Worm (Caenorhabditis elegans) whole organism, L2 larva: Measurements from ENCODE around the gene dop-6.
"Not testable (repeated sequence)": the region's sequence is repeated elsewhere in the genome, so short reads cannot be mapped to it uniquely, and the experiment has no call there.

Experiments used
- C34F6.9 ChIP-seq: fragments of 150-350 bp; optimal IDR thresholded peaks from 2 replicates; lab custom pipeline; 2014; ENCODE audit warnings: missing biosample characterization, missing genetic modification characterization
- F13H6.1 ChIP-seq: sonication (generic microtip); optimal IDR thresholded peaks from 2 replicates; lab custom pipeline; 2016; ENCODE audit warnings: missing genetic modification characterization, missing compliant biosample characterization
- Y55F3AM.14 ChIP-seq: fragments of 200-800 bp; sonication (Bioruptor generic); optimal IDR thresholded peaks from 2 replicates; lab custom pipeline; 2018; ENCODE audit warnings: mild to moderate bottlenecking, missing genetic modification characterization, missing compliant biosample characterization
- ZK546.5 ChIP-seq: sonication (generic microtip); optimal IDR thresholded peaks from 2 replicates; lab custom pipeline; 2017; ENCODE audit warnings: missing biosample characterization, missing genetic modification characterization
- alr-1 ChIP-seq: fragments of 150-350 bp; optimal IDR thresholded peaks from 2 replicates; lab custom pipeline; 2014; ENCODE audit warnings: missing biosample characterization, missing genetic modification characterization
- aly-2 ChIP-seq: fragments of 150-350 bp; optimal IDR thresholded peaks from 2 replicates; lab custom pipeline; 2014; ENCODE audit warnings: missing biosample characterization, missing genetic modification characterization
- ama-1 ChIP-seq: fragments of 150-350 bp; optimal IDR thresholded peaks from 2 replicates; lab custom pipeline; 2018; ENCODE audit warnings: inconsistent platforms
- crh-2 ChIP-seq: sonication (generic microtip); optimal IDR thresholded peaks from 2 replicates; lab custom pipeline; 2017; ENCODE audit warnings: missing biosample characterization, missing genetic modification characterization
- dmd-4 ChIP-seq: sonication (generic microtip); optimal IDR thresholded peaks from 2 replicates; lab custom pipeline; 2017; ENCODE audit warnings: missing biosample characterization, missing genetic modification characterization
- egl-27 ChIP-seq: sonication (generic microtip); optimal IDR thresholded peaks from 3 replicates; lab custom pipeline; 2017; ENCODE audit warnings: missing biosample characterization, missing genetic modification reagents, missing genetic modification characterization
- elt-1 ChIP-seq: fragments of 150-350 bp; optimal IDR thresholded peaks from 2 replicates; lab custom pipeline; 2014; ENCODE audit warnings: missing biosample characterization, missing genetic modification characterization
- gmeb-1 ChIP-seq: fragments of 150-350 bp; optimal IDR thresholded peaks from 2 replicates; lab custom pipeline; 2014; ENCODE audit warnings: missing biosample characterization, missing genetic modification characterization
- lin-13 ChIP-seq: fragments of 150-350 bp; optimal IDR thresholded peaks from 2 replicates; lab custom pipeline; 2014; ENCODE audit warnings: missing biosample characterization, missing genetic modification reagents, missing genetic modification characterization
- lin-39 ChIP-seq: fragments of 150-350 bp; optimal IDR thresholded peaks from 2 replicates; lab custom pipeline; 2014; ENCODE audit warnings: missing biosample characterization, missing genetic modification reagents, missing genetic modification characterization
- lsy-2 ChIP-seq, 2 experiments: fragments of 150-350 bp in 1 of 2; sonication (generic microtip) in 1 of 2; optimal IDR thresholded peaks; 2 replicates each; lab custom pipeline; 2014 to 2017; ENCODE audit warnings: missing biosample characterization in 2 of 2, missing genetic modification characterization in 2 of 2
- mab-5 ChIP-seq: fragments of 150-350 bp; optimal IDR thresholded peaks from 2 replicates; lab custom pipeline; 2014; ENCODE audit warnings: missing biosample characterization, missing genetic modification characterization
- mbf-1 ChIP-seq: sonication (generic microtip); optimal IDR thresholded peaks from 2 replicates; lab custom pipeline; 2017; ENCODE audit warnings: missing biosample characterization, missing genetic modification characterization
- nhr-10 ChIP-seq: sonication (generic microtip); optimal IDR thresholded peaks from 2 replicates; lab custom pipeline; 2017; ENCODE audit warnings: missing biosample characterization, missing genetic modification characterization
- nhr-12 ChIP-seq: fragments of 150-350 bp; optimal IDR thresholded peaks from 2 replicates; lab custom pipeline; 2014; ENCODE audit warnings: missing biosample characterization, missing genetic modification characterization
- nhr-129 ChIP-seq: fragments of 150-350 bp; optimal IDR thresholded peaks from 2 replicates; lab custom pipeline; 2014; ENCODE audit warnings: missing biosample characterization, missing genetic modification characterization
- nhr-21 ChIP-seq: fragments of 150-350 bp; optimal IDR thresholded peaks from 2 replicates; lab custom pipeline; 2014; ENCODE audit warnings: missing biosample characterization, missing genetic modification characterization
- nhr-25 ChIP-seq: fragments of 150-350 bp; sonication (generic microtip); optimal IDR thresholded peaks from 3 replicates; lab custom pipeline; 2014; ENCODE audit warnings: missing biosample characterization, missing genetic modification characterization
- nhr-6 ChIP-seq: fragments of 150-350 bp; optimal IDR thresholded peaks from 2 replicates; lab custom pipeline; 2014; ENCODE audit warnings: missing biosample characterization, missing genetic modification characterization
- nhr-77 ChIP-seq: fragments of 150-350 bp; optimal IDR thresholded peaks from 2 replicates; lab custom pipeline; 2014; ENCODE audit warnings: missing biosample characterization, missing genetic modification characterization
- sem-4 ChIP-seq: fragments of 150-350 bp; optimal IDR thresholded peaks from 2 replicates; lab custom pipeline; 2014; ENCODE audit warnings: missing biosample characterization, missing genetic modification reagents, missing genetic modification characterization
- skn-1 ChIP-seq: sonication (generic microtip); optimal IDR thresholded peaks from 2 replicates; lab custom pipeline; 2017; ENCODE audit warnings: missing biosample characterization, missing genetic modification characterization
- sma-3 ChIP-seq: sonication (generic microtip); optimal IDR thresholded peaks from 2 replicates; lab custom pipeline; 2016; ENCODE audit warnings: missing genetic modification reagents, missing genetic modification characterization, missing compliant biosample characterization
- sma-9 ChIP-seq, 2 experiments: fragments of 150-350 bp in 1 of 2; sonication (generic microtip) in 1 of 2; optimal IDR thresholded peaks; 2 replicates each; lab custom pipeline; 2014 to 2016; ENCODE audit warnings: missing genetic modification characterization in 2 of 2, mild to moderate bottlenecking in 1 of 2, missing biosample characterization in 1 of 2, missing compliant biosample characterization in 1 of 2, missing genetic modification reagents in 1 of 2, moderate library complexity in 1 of 2
- snpc-4 ChIP-seq: fragments of 150-350 bp; optimal IDR thresholded peaks from 2 replicates; lab custom pipeline; 2014; ENCODE audit warnings: missing biosample characterization, missing genetic modification characterization
- unc-62 ChIP-seq: fragments of 150-350 bp; optimal IDR thresholded peaks from 2 replicates; lab custom pipeline; 2014; ENCODE audit warnings: missing biosample characterization, missing genetic modification reagents, missing genetic modification characterization
- ztf-1 ChIP-seq: fragments of 200-800 bp; sonication (Bioruptor generic); conservative IDR thresholded peaks from 2 replicates; pipeline ENCODE4 v1.3.6; 2022; ENCODE audit warnings: missing genetic modification characterization, missing compliant biosample characterization

Gene dop-6

ce11 chrX:4314939-4315338, 5.7 kb upstream of the dop-6 start:
- TF ChIP-seq nhr-21 (tag; lab: Kevin White, UChicago), result no peak
- TF ChIP-seq sem-4 (tag; lab: Kevin White, UChicago), result peak; percentile 5
- no peak for TF ChIP-seq nhr-129
- TF ChIP-seq, all 48 proteins: peak for 1

- TF ChIP-seq sma-9 (GFP tag; optimal IDR thresholded peaks at IDR 0.05; lab: Kevin White, UChicago), result peak; percentile 20
- TF ChIP-seq sma-9 (tag; optimal IDR thresholded peaks at IDR 0.05; lab: Kevin White, UChicago), result no peak
- TF ChIP-seq nhr-25 (tag; lab: Kevin White, UChicago), result no peak
- no peak for TF ChIP-seq lin-39 (tag; lab: Kevin White, UChicago)
- no peak for TF ChIP-seq alr-1 (tag; lab: Kevin White, UChicago)
- no peak for TF ChIP-seq unc-62 (GFP tag; lab: Kevin White, UChicago)
- no peak for TF ChIP-seq nhr-10
- no peak for TF ChIP-seq C34F6.9 (tag; lab: Kevin White, UChicago)
- no peak for TF ChIP-seq nhr-21 (tag; lab: Kevin White, UChicago)
These were observed 3.6 kb upstream of the dop-6 start for ce11 chrX:4317095-4317494.

- TF ChIP-seq lin-39 (tag; lab: Kevin White, UChicago) (no peak), nhr-25 (tag; lab: Kevin White, UChicago) (no peak), gmeb-1 (tag; lab: Kevin White, UChicago) (no peak), nhr-12 (no peak), skn-1 (tag; lab: Kevin White, UChicago) (no peak), F13H6.1 (no peak), nhr-10 (no peak), lsy-2 (tag; optimal IDR thresholded peaks at IDR 0.05; lab: Kevin White, UChicago) (no peak), nhr-129 (no peak), ztf-1 (GFP tag; lab: Robert Waterston, UW) (no peak), nhr-6 (tag; lab: Kevin White, UChicago) (no peak), snpc-4 (tag; lab: Kevin White, UChicago) (no peak), elt-1 (tag; lab: Kevin White, UChicago) (no peak)
These were observed 2.3 kb downstream of the dop-6 start for ce11 chrX:4322847-4323455.

- TF ChIP-seq dmd-4 (tag; lab: Kevin White, UChicago), result no peak
- TF ChIP-seq mbf-1 (tag; lab: Kevin White, UChicago), result no peak
- TF ChIP-seq Y55F3AM.14 (GFP tag; lab: Kevin White, UChicago), result no peak
- no peak for TF ChIP-seq aly-2
- TF ChIP-seq ZK546.5, result no peak
- TF ChIP-seq crh-2 (tag; lab: Kevin White, UChicago), result no peak
- no peak for TF ChIP-seq mab-5 (tag; lab: Kevin White, UChicago)
- TF ChIP-seq nhr-129, result no peak
- no peak for TF ChIP-seq lin-13 (GFP tag; lab: Kevin White, UChicago)
- no peak for TF ChIP-seq nhr-12
These were observed 8.2 kb downstream of the dop-6 start, which contains the start of gene C24A8.5 for ce11 chrX:4328816-4329215. Gene C24A8.5 (minus strand): TSS chrX:4328916.

- TF ChIP-seq F13H6.1; sma-3 (GFP tag; lab: Kevin White, UChicago); nhr-129: not testable (repeated sequence)
These were observed 11.6 kb downstream of the dop-6 start, which contains the start of gene C24A8.6 for ce11 chrX:4332305-4332704. Gene C24A8.6 (minus strand): TSS chrX:4332405.

- not testable (repeated sequence) for TF ChIP-seq egl-27 (tag; lab: Kevin White, UChicago); Y55F3AM.14 (GFP tag; lab: Kevin White, UChicago); C34F6.9 (tag; lab: Kevin White, UChicago)
These were observed 15.3 kb downstream of the dop-6 start, which contains the start of gene cst-2 for ce11 chrX:4335950-4336349. Gene cst-2 (minus strand): TSS chrX:4336050.

- not testable (repeated sequence) for TF ChIP-seq sem-4 (tag; lab: Kevin White, UChicago); nhr-77 (tag; lab: Kevin White, UChicago); ama-1 (lab: Kevin White, UChicago)
These were observed 18.7 kb downstream of the dop-6 start, which contains the start of gene cst-1 for ce11 chrX:4339332-4339731. Gene cst-1 (plus strand): TSS chrX:4339632.
